Fruit fly (Drosophila melanogaster) whole organism, pupa: Measurements from ENCODE around the gene GluRIIB.

Experiments used
- CG10348 ChIP-seq: fragments of 200-800 bp; sonication (Bioruptor generic); IDR thresholded peaks from 2 replicates; pipeline ENCODE4 v1.3.6; 2022; ENCODE audit warnings: missing biosample characterization, missing genetic modification characterization
- CG12605 ChIP-seq: fragments of 200-800 bp; sonication (Bioruptor generic); IDR thresholded peaks from 2 replicates; pipeline ENCODE4 v1.3.6; 2022; ENCODE audit warnings: missing biosample characterization, missing genetic modification characterization
- CG13204 ChIP-seq: fragments of 200-800 bp; sonication (Bioruptor generic); optimal IDR thresholded peaks from 2 replicates; lab custom pipeline; 2018; ENCODE audit warnings: missing biosample characterization, mild to moderate bottlenecking, missing genetic modification characterization, moderate library complexity
- CG14655 ChIP-seq: fragments of 200-800 bp; sonication (Bioruptor generic); optimal IDR thresholded peaks from 3 replicates; lab custom pipeline; 2017; ENCODE audit warnings: mild to moderate bottlenecking, missing biosample characterization, missing genetic modification reagents, missing genetic modification characterization
- CG15710 ChIP-seq: fragments of 200-800 bp; sonication (Bioruptor generic); optimal IDR thresholded peaks from 2 replicates; lab custom pipeline; 2018; ENCODE audit warnings: missing biosample characterization, mild to moderate bottlenecking, missing genetic modification characterization, moderate library complexity
- CG17806 ChIP-seq: fragments of 200-800 bp; sonication (Bioruptor generic); optimal IDR thresholded peaks from 2 replicates; lab custom pipeline; 2018; ENCODE audit warnings: missing biosample characterization, mild to moderate bottlenecking, missing genetic modification characterization, moderate library complexity
- CG32121 ChIP-seq: fragments of 200-800 bp; sonication (Bioruptor generic); IDR thresholded peaks from 2 replicates; pipeline ENCODE4 v1.3.6; 2022; ENCODE audit warnings: missing biosample characterization, missing genetic modification characterization
- CG34367 ChIP-seq: fragments of 200-800 bp; sonication (Bioruptor generic); optimal IDR thresholded peaks from 2 replicates; lab custom pipeline; 2018; ENCODE audit warnings: missing biosample characterization, mild to moderate bottlenecking, missing genetic modification characterization
- CG4496 ChIP-seq: fragments of 200-800 bp; sonication (Bioruptor generic); IDR thresholded peaks from 3 replicates; pipeline ENCODE4 v1.3.6; 2022; ENCODE audit warnings: missing biosample characterization, missing genetic modification characterization
- CG8159 ChIP-seq: fragments of 200-800 bp; sonication (Bioruptor generic); optimal IDR thresholded peaks from 3 replicates; lab custom pipeline; 2018; ENCODE audit warnings: missing biosample characterization, mild to moderate bottlenecking, missing genetic modification characterization, moderate library complexity
- CG8301 ChIP-seq: fragments of 200-800 bp; sonication (Bioruptor generic); optimal IDR thresholded peaks from 2 replicates; lab custom pipeline; 2018; ENCODE audit warnings: missing biosample characterization, mild to moderate bottlenecking, missing genetic modification characterization
- CG9948 ChIP-seq: fragments of 200-800 bp; sonication (Bioruptor generic); optimal IDR thresholded peaks from 2 replicates; lab custom pipeline; 2018; ENCODE audit warnings: missing biosample characterization, mild to moderate bottlenecking, missing genetic modification characterization, moderate library complexity
- D1 ChIP-seq: fragments of 200-800 bp; sonication (Bioruptor generic); optimal IDR thresholded peaks from 2 replicates; lab custom pipeline; 2018; ENCODE audit warnings: missing biosample characterization, mild to moderate bottlenecking, missing genetic modification characterization, moderate library complexity
- EcR ChIP-seq: fragments of 200-800 bp; sonication (Bioruptor generic); optimal IDR thresholded peaks from 3 replicates; lab custom pipeline; 2019; ENCODE audit warnings: missing biosample characterization, missing genetic modification characterization, mild to moderate bottlenecking, moderate library complexity, missing genetic modification reagents
- Ets98B ChIP-seq: fragments of 200-800 bp; sonication (Bioruptor generic); IDR thresholded peaks from 2 replicates; pipeline ENCODE4 v1.3.6; 2022; ENCODE audit warnings: missing biosample characterization, missing genetic modification characterization
- Pif1A ChIP-seq: fragments of 200-800 bp; sonication (Bioruptor generic); optimal IDR thresholded peaks from 3 replicates; lab custom pipeline; 2016; ENCODE audit warnings: missing biosample characterization, missing genetic modification characterization
- Pif1B ChIP-seq: fragments of 200-800 bp; sonication (Bioruptor generic); optimal IDR thresholded peaks from 3 replicates; lab custom pipeline; 2016; ENCODE audit warnings: missing biosample characterization, missing genetic modification characterization
- Snoo ChIP-seq: fragments of 200-800 bp; sonication (Bioruptor generic); optimal IDR thresholded peaks from 3 replicates; lab custom pipeline; 2017; ENCODE audit warnings: missing biosample characterization, mild to moderate bottlenecking, missing genetic modification characterization, inconsistent platforms
- fd96Ca ChIP-seq: fragments of 200-800 bp; sonication (Bioruptor generic); IDR thresholded peaks from 3 replicates; pipeline ENCODE4 v1.3.6; 2022; ENCODE audit warnings: missing biosample characterization, missing genetic modification characterization
- gl ChIP-seq: fragments of 200-800 bp; sonication (Bioruptor generic); optimal IDR thresholded peaks from 2 replicates; lab custom pipeline; 2018; ENCODE audit warnings: missing biosample characterization, mild to moderate bottlenecking, missing genetic modification characterization
- rn ChIP-seq: fragments of 200-800 bp; sonication (Bioruptor generic); IDR thresholded peaks from 2 replicates; pipeline ENCODE4 v1.3.6; 2022; ENCODE audit warnings: missing biosample characterization, missing genetic modification characterization

GluRIIB gene

dm6 chr2L:5569503-5569902, 10.4 kb downstream of the GluRIIB start:
- TF ChIP-seq CG15710 (tag; lab: Kevin White, UChicago) = peak; percentile 57
- TF ChIP-seq CG14655 = peak; percentile 48
- peak; percentile 26 for TF ChIP-seq Pif1B (GFP tag; lab: Kevin White, UChicago)
- TF ChIP-seq gl (tag; lab: Kevin White, UChicago) = no peak
- peak; percentile 49; the same call in 2 of the 3 replicates for TF ChIP-seq fd96Ca
- peak; percentile 62 for TF ChIP-seq CG8159 (tag; lab: Kevin White, UChicago)
- TF ChIP-seq CG17806 (tag; lab: Kevin White, UChicago) = no peak
- TF ChIP-seq Ets98B (GFP tag; lab: Robert Waterston, UW) = peak; percentile 43; the same call in 1 of the 2 replicates
- peak; percentile 30 for TF ChIP-seq Pif1A (GFP tag; lab: Kevin White, UChicago)
- TF ChIP-seq CG13204 (GFP tag; lab: Kevin White, UChicago) = no peak
- TF ChIP-seq CG4496 = no peak

DNA sequence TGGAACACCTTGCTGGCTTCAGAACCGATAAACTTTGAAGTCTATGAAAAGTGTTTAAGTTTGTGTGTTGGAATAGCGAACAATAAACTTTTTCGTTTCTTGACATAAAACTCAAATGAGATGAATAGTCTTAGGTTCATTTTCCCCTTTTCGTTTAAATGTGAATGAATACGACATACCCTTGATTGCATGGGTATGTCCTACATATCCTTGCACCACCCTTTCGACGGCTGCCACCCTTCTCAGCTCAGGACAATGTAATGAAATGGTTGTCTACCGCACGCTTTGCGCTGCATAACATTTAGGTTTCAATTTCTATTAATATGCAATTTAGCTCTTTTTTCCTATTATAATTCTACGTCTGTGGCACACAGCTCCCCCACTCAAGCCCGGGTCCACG, 21.9 kb downstream of the GluRIIB start, which contains the start of gene CG14011:
CG14011 (minus strand) TSS at position 101 of the 400 bp plus-strand sequence.
- TF ChIP-seq rn (GFP tag; lab: Robert Waterston, UW) (no peak), CG32121 (GFP tag; lab: Robert Waterston, UW) (no peak), Ets98B (GFP tag; lab: Robert Waterston, UW) (no peak), CG12605 (no peak), Pif1A (GFP tag; lab: Kevin White, UChicago) (no peak), CG34367 (tag; lab: Kevin White, UChicago) (no peak), Pif1B (GFP tag; lab: Kevin White, UChicago) (no peak), CG14655 (no peak)

- TF ChIP-seq Ets98B (GFP tag; lab: Robert Waterston, UW) = no peak
- TF ChIP-seq EcR (GFP tag; lab: Kevin White, UChicago) = no peak
- TF ChIP-seq CG32121 (GFP tag; lab: Robert Waterston, UW) = no peak
- TF ChIP-seq Pif1B (GFP tag; lab: Kevin White, UChicago) = no peak
- no peak for TF ChIP-seq CG14655
- TF ChIP-seq CG8301 (tag; lab: Kevin White, UChicago) = no peak
- no peak for TF ChIP-seq CG34367 (tag; lab: Kevin White, UChicago)
- no peak for TF ChIP-seq CG13204 (GFP tag; lab: Kevin White, UChicago)
- no peak for TF ChIP-seq Snoo
- TF ChIP-seq Pif1A (GFP tag; lab: Kevin White, UChicago) = no peak
- TF ChIP-seq CG10348 (GFP tag; lab: Robert Waterston, UW) = no peak
- no peak for TF ChIP-seq fd96Ca
- no peak for TF ChIP-seq CG4496
- TF ChIP-seq CG8159 (tag; lab: Kevin White, UChicago) = no peak
- no peak for TF ChIP-seq D1 (tag; lab: Kevin White, UChicago)
- TF ChIP-seq CG12605 = no peak
- no peak for TF ChIP-seq gl (tag; lab: Kevin White, UChicago)
- no peak for TF ChIP-seq CG17806 (tag; lab: Kevin White, UChicago)
These were observed 29.2 kb downstream of the GluRIIB start, which contains the start of gene CG7251 for dm6 chr2L:5588314-5588713. CG7251 (minus strand) TSS chr2L:5588414.

DNA sequence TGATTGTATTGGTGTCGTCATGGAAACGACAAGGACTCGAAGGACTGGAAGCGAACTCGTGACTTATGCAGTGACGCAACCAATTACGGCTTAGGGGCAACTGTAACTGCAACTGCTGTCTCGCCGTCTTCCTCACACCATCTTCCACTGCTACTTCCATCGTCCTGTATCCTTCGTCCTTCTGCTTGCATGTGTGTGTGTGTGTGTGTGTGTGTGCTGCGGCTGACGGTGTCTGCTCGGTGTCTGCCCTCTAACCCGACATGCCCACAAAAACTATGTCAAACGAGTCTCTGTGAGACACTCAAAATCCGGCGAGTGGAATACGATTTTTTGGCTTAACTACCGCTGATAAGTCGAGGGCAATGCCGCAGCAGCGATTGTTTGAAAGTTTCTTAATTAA, 34.7 kb downstream of the GluRIIB start:
- TF ChIP-seq Snoo (no peak), Ets98B (GFP tag; lab: Robert Waterston, UW) (no peak), CG17806 (tag; lab: Kevin White, UChicago) (no peak), CG15710 (tag; lab: Kevin White, UChicago) (no peak), Pif1A (GFP tag; lab: Kevin White, UChicago) (no peak), gl (tag; lab: Kevin White, UChicago) (no peak)

DNA sequence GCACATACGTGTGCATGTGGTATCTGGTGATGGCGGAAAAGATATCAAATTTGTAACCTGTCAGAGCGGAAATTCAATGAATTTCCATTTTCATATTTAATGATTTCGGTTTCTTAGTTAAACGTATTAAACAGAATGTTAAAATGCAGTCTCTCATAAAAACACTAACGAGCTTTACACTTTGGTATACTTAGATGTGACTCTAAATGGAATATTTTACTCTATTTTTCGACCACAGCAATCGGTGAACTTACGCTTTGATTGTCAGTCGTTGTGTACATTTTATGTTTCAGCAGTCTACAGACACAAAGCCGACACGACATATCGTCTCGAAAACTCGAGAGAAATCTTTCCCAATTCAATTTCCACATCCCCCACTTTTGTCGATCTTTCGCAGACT, 37.4 kb downstream of the GluRIIB start, which contains the start of gene CG18266:
CG18266 (plus strand) TSS at position 301 of the 400 bp plus-strand sequence.
- TF ChIP-seq CG12605 (no peak), CG4496 (no peak), CG8301 (tag; lab: Kevin White, UChicago) (no peak), CG15710 (tag; lab: Kevin White, UChicago) (no peak), Pif1B (GFP tag; lab: Kevin White, UChicago) (no peak), CG10348 (GFP tag; lab: Robert Waterston, UW) (no peak), fd96Ca (no peak), CG8159 (tag; lab: Kevin White, UChicago) (no peak), CG9948 (tag; lab: Kevin White, UChicago) (no peak), CG32121 (GFP tag; lab: Robert Waterston, UW) (no peak), Ets98B (GFP tag; lab: Robert Waterston, UW) (no peak), D1 (tag; lab: Kevin White, UChicago) (no peak)

DNA sequence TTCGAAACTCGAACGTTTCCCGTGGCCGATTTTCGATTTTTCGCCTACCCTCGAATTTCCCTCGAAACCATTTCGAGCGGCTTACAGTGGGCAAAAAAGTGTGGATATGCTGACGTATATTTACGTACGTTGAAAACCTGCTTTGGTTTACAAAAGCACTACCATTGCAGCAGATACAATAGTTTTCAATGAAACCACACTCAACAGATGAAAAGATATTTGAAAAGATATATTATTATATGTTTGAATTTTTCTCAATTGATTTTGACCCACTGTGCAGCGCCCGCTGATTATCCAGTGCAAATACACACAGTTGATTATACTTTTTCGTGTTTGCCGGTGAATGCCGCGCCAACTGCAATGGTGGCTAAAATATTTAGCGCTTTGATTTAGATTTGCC, 51.0 kb downstream of the GluRIIB start:
- TF ChIP-seq CG8159 (tag; lab: Kevin White, UChicago) (peak; percentile 0), Ets98B (GFP tag; lab: Robert Waterston, UW) (no peak), CG4496 (no peak)

dm6 chr2L:5610629-5611028, 51.5 kb downstream of the GluRIIB start:
- TF ChIP-seq CG34367 (tag; lab: Kevin White, UChicago) (no peak), CG32121 (GFP tag; lab: Robert Waterston, UW) (no peak), CG12605 (no peak), Snoo (no peak), CG8159 (tag; lab: Kevin White, UChicago) (no peak), Pif1A (GFP tag; lab: Kevin White, UChicago) (no peak), Ets98B (GFP tag; lab: Robert Waterston, UW) (no peak), gl (tag; lab: Kevin White, UChicago) (no peak), CG14655 (no peak), rn (GFP tag; lab: Robert Waterston, UW) (no peak), D1 (tag; lab: Kevin White, UChicago) (no peak), CG10348 (GFP tag; lab: Robert Waterston, UW) (no peak), CG4496 (no peak), Pif1B (GFP tag; lab: Kevin White, UChicago) (no peak)
